Fruit fly (Drosophila melanogaster) whole organism, prepupa: Measurements from ENCODE around the gene Tpr2.

Experiments
- CG11902 ChIP-seq: fragments of 200-800 bp; sonication (Bioruptor generic); optimal IDR thresholded peaks from 3 replicates; lab custom pipeline; 2016; ENCODE audit warnings: missing biosample characterization, missing genetic modification characterization
- CG1621 ChIP-seq: fragments of 200-800 bp; sonication (Bioruptor generic); optimal IDR thresholded peaks from 3 replicates; lab custom pipeline; 2018; ENCODE audit warnings: missing biosample characterization, mild to moderate bottlenecking, missing genetic modification characterization
- esn ChIP-seq: fragments of 200-800 bp; sonication (Bioruptor generic); optimal IDR thresholded peaks from 2 replicates; lab custom pipeline; 2016; ENCODE audit warnings: missing biosample characterization, mild to moderate bottlenecking, missing genetic modification characterization, moderate library complexity

DNA sequence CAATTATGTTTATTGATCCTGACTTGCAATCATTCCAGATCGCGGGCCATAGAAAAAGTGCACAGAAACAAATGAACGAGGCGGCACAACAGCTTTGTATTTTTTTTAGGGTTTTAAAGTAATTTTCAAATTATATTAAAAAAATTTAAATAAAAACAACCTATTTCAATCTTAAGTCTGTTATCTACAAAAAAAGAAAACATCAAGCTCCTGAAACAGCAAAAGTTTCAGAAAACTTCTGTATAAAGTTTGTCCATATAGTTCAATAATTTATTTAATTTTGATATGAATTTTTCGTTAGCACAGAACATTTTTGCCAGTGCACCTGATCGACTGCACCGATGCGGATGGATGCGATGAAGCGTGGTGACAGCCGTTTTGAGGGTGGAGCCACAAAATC lies 21.6 kb upstream of the Tpr2 start:
- TF ChIP-seq esn (GFP tag; lab: Kevin White, UChicago): no peak
- no peak for TF ChIP-seq CG11902 (GFP tag; lab: Kevin White, UChicago)
- no peak for TF ChIP-seq CG1621 (tag; lab: Kevin White, UChicago)
